Fruit fly (Drosophila melanogaster) S2 (cell line): ENCODE results near the gene CG3610.

ENCODE experiments used
- CG8478 ChIP-seq: fragments of >200 bp; optimal IDR thresholded peaks from 2 replicates; lab custom pipeline; 2018
- CTCF ChIP-seq, 2 experiments: fragments of >200 bp; optimal IDR thresholded peaks; 2 replicates each; lab custom pipeline; 2018

dm6 chr3R:14798626-14799258 lies 46.1 kb upstream of the CG3610 start, which contains the start of gene CG14856:
- TF ChIP-seq CTCF (optimal IDR thresholded peaks at IDR 0.05; lab: Kevin White, UChicago), result no peak
- no peak for TF ChIP-seq CG8478 (lab: Kevin White, UChicago)
